Fruit fly (Drosophila melanogaster): ENCODE data around the gene Lam.
A peak's percentile ranks its signal among the peaks of the same experiment; 100 is the strongest.

DNA sequence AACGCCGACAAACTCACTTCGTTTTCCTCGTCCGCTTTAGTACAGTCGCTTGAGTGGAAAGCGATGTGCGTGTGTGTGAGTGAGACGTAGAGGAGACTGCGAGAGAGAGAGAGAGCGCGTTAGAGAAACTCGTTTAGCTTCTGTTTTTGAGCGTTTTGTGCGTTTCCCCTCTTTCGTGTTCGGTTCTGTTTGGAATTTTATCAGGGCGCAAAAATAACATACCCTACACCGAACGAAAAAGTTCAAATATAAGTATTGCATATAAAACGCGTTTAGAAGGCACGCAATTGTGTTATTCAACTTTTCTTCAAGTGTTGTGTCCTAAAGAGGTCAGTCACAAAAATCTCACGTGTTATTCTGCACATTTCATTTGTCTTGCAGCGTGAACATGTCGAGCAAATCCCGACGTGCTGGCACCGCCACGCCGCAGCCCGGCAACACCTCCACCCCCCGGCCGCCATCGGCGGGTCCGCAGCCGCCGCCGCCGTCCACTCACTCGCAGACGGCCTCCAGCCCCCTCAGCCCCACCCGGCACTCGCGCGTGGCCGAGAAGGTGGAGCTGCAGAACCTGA is 750 bp downstream of the Lam start:
- TF ChIP-seq rn (GFP tag; IDR thresholded peaks at IDR 0.05): no peak
- no peak for TF ChIP-seq CG8301 (tag; optimal IDR thresholded peaks at IDR 0.05)
- peak; percentile 82 for TF ChIP-seq CG32121 (GFP tag; IDR thresholded peaks at IDR 0.05)
- TF ChIP-seq CG15710 (tag; optimal IDR thresholded peaks at IDR 0.05): no peak

All from whole organism, pupa.